Worm (Caenorhabditis elegans) whole organism, L4/young adult: ENCODE results near the gene fut-1.
A peak's percentile ranks its signal among the peaks of the same experiment; 100 is the strongest.

Experiments
- W03F9.2 ChIP-seq: fragments of 150-350 bp; optimal IDR thresholded peaks from 2 replicates; lab custom pipeline; 2014; ENCODE audit warnings: missing biosample characterization, missing genetic modification characterization
- dao-5 ChIP-seq: sonication (generic microtip); optimal IDR thresholded peaks from 2 replicates; lab custom pipeline; 2016; ENCODE audit warnings: missing genotype, missing genetic modification characterization, moderate library complexity, missing compliant biosample characterization
- him-1 ChIP-seq: sonication (generic microtip); optimal IDR thresholded peaks from 2 replicates; lab custom pipeline; 2016; ENCODE audit warnings: missing genotype, missing genetic modification reagents, missing genetic modification characterization, missing compliant biosample characterization

Gene fut-1

DNA sequence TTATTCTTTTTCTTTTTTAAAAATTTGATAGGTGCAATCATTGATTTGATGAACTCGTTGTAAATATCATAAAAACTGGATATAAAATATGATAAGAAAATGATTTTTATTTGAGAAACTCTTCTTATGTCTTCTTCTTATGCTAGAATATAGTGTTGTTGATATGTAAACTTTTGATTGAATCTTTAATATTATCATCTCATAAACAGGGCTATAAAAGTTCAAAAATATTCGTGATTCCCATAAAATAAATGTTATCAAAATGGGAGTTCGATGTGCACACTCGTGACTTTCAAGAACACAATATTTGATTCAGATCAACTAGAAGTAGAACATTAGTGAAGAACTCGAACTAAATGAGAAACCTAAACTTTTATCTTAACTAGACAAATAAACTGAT is 20.4 kb downstream of the fut-1 start:
- TF ChIP-seq W03F9.2 (tag; lab: Kevin White, UChicago): no peak
- TF ChIP-seq dao-5 (tag; lab: Kevin White, UChicago): no peak
- no peak for TF ChIP-seq him-1

DNA sequence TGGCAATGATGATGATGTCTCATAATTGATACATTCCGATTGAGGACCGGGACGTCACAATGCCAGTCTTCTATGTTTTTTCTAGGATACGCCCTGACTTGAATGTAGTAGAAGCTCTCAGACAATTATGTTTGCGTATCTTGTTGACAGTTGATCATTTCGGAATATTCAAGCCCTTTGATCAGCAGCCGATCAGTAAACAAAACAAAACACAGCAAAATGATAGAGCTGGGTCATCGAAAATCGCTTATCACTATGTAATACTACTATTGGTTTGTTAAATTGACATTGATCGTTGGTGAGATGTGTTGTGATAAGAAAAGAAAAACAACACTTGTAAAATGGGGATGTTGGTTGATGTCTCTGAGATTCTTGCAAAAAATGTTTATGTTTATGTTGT is 21.1 kb downstream of the fut-1 start:
- no peak for TF ChIP-seq dao-5 (tag; lab: Kevin White, UChicago)
- TF ChIP-seq W03F9.2 (tag; lab: Kevin White, UChicago): no peak
- TF ChIP-seq him-1: no peak

DNA sequence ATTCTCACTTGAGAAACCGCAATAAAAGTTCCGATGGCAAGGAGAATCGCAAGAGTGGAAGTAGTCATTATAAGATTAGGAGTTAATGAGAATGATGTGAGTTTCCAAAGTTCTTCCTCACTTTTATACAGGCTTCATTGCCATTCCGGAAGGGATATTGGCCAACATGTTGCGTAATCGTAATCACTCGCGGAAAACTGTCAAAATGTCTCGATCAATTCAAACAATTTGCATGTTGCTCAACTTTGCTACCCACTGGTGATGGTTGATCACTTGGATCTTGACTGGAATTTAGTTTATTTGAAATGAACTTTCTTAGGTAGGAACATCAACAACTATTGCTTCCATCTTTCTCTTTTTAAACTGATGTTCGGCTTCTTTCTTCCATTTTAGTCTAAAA is 21.9 kb downstream of the fut-1 start, which contains the start of gene idpb-4:
idpb-4 (minus strand) TSS at position 101 of the 400 bp plus-strand sequence.
- TF ChIP-seq dao-5 (tag; lab: Kevin White, UChicago) (no peak), W03F9.2 (tag; lab: Kevin White, UChicago) (no peak), him-1 (no peak)

DNA sequence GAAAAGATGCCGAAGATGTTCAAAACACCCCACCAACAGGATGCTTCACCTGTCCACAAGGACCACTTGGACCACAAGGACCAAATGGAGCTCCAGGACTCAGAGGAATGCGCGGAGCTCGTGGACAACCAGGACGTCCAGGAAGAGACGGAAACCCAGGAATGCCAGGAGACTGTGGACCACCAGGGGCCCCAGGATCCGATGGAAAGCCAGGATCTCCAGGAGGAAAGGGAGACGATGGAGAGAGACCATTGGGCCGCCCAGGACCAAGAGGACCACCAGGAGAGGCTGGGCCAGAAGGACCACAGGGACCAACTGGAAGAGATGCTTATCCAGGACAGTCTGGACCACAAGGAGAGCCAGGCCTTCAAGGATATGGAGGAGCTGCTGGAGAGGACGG is 25.8 kb downstream of the fut-1 start:
- TF ChIP-seq him-1: no peak
- TF ChIP-seq dao-5 (tag; lab: Kevin White, UChicago): no peak
- no peak for TF ChIP-seq W03F9.2 (tag; lab: Kevin White, UChicago)

ce11 chrII:8732339-8733100 is 26.9 kb downstream of the fut-1 start, which contains the start of gene rol-6:
Gene rol-6 (plus strand): TSS chrII:8733050.
- TF ChIP-seq W03F9.2 (tag; lab: Kevin White, UChicago) (no peak), him-1 (no peak), dao-5 (tag; lab: Kevin White, UChicago) (no peak)

ce11 chrII:8731736-8732229 is 27.6 kb downstream of the fut-1 start:
- TF ChIP-seq W03F9.2 (tag; lab: Kevin White, UChicago) (no peak), dao-5 (tag; lab: Kevin White, UChicago) (no peak), him-1 (no peak)

DNA sequence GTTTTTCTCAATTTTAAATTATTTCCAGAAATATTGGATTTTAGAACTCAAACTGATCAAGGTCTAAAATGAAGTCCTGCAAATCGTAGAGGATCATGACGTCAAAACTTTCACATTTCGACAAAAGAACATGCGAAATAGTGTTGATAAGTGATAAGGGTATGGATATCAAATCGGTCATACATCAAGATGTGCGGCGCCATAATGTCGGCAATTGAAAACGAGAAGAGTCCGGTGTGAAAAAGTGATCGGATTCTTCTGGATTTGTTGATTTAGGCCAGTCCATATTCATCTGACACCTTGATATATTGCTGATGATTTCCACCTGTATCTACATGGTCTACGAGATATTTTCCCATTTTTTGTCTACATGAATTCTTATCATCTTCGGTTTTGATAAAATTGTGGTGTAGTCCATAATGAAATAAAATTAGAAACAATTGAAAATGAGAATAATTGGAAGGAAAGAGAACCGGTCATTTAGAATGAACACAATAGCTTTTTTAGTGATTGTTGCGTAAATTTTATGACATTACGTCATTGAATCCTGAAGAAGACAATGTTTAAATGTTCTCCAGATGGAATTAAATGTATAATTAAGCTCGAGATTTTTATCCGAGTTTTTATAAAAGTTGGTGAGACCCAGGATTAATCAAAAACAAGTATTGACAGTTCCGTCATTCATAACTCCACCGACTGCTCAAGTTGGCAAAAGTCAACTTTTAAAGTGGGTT is 28.3 kb downstream of the fut-1 start:
- TF ChIP-seq W03F9.2 (tag; lab: Kevin White, UChicago) (no peak), him-1 (no peak), dao-5 (tag; lab: Kevin White, UChicago) (no peak)

ce11 chrII:8730281-8730680 is 29.1 kb downstream of the fut-1 start:
- TF ChIP-seq him-1 (no peak), W03F9.2 (tag; lab: Kevin White, UChicago) (no peak), dao-5 (tag; lab: Kevin White, UChicago) (no peak)

- TF ChIP-seq him-1: no peak
- TF ChIP-seq W03F9.2 (tag; lab: Kevin White, UChicago): no peak
- no peak for TF ChIP-seq dao-5 (tag; lab: Kevin White, UChicago)
These were observed 32.7 kb downstream of the fut-1 start, which contains the start of gene T01B7.9 for ce11 chrII:8726700-8727099. Gene T01B7.9 (minus strand): TSS chrII:8726800.

DNA sequence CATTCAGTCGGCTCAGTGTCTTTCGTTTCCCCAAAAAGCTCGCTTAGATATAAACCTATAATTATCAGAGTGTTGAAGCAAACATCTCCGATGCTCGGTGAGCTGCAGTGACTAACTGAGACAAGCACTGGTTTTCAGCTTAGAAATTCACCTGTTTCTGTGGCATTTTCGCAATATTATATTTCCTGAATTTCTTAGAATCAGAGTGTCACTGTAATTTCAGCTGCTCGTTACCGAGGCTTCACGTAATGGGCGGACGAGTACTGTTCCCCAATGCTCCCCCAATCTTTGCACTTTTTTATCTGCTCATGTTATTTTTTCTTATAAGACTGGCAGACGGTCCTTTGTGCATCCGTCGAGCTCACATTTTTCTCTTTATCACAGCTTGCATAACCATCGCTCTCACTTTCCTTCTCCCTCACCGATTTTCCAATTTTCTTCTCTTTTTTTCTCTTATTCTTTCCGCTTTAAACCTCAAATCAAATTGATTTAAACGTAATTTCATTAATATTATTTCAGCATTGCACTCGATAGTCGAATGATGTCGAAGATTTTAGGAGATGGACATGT is 37.4 kb downstream of the fut-1 start, which contains the start of gene trcs-2:
trcs-2 (plus strand) TSS at position 520 of the 570 bp plus-strand sequence.
- TF ChIP-seq W03F9.2 (tag; lab: Kevin White, UChicago) (no peak), him-1 (no peak), dao-5 (tag; lab: Kevin White, UChicago) (no peak)

DNA sequence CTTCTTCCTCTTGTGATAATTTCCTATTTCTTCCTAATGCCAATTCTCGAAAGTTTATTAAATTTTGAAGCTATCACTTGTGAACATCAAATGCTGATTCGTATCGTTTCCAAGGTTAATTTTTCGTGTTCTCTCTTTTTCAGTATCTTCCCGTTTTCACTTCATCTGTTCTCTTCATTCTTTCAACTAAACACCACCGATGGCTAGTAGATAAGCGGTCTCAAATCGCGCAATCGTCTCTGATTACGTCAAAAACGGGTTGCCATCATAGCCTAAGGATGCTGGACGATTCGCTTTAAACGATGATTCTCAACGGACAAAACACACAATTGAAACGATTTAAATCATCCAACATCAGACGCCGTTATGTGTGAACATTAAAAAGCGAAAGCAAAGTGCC is 41.8 kb downstream of the fut-1 start:
- no peak for TF ChIP-seq W03F9.2 (tag; lab: Kevin White, UChicago)
- no peak for TF ChIP-seq him-1
- TF ChIP-seq dao-5 (tag; lab: Kevin White, UChicago): no peak

ce11 chrII:8716231-8716878 is 43.0 kb downstream of the fut-1 start, which contains the start of the genes cyn-11 and T01B7.5:
Gene cyn-11 (minus strand): TSS chrII:8716281.
Gene T01B7.5 (plus strand): TSS chrII:8716828.
- TF ChIP-seq him-1: no peak
- no peak for TF ChIP-seq dao-5 (tag; lab: Kevin White, UChicago)
- TF ChIP-seq W03F9.2 (tag; lab: Kevin White, UChicago): peak; percentile 39

- TF ChIP-seq dao-5 (tag; lab: Kevin White, UChicago): no peak
- no peak for TF ChIP-seq W03F9.2 (tag; lab: Kevin White, UChicago)
- TF ChIP-seq him-1: no peak
These were observed 44.4 kb downstream of the fut-1 start, which contains the start of the genes rab-21 and T01B7.13 for ce11 chrII:8714913-8715447. Gene rab-21 (minus strand): TSS chrII:8715013. Gene T01B7.13 (plus strand): TSS chrII:8715397.
